Fruit fly (Drosophila melanogaster): ENCODE results near the gene SclB.

Gene SclB

DNA sequence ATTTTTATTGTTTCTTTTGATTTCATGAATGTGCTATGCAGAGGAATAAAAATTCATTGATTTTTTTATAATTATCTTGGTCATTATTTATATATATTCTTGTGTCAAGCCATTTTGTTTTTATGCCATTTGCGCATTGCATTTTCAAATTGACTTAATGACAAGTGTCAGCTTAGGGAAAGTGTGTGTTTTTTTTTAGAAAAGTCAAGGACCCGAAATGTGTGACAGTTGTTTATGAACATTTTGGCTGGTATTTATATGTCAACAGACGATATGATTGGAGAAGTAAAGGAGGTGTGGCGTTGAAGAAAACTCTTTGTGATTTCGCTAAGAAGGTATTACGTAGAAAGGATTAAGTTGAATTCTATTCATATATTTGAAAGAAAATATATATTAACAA, at the start of gene SclB, which contains the start of gene SclA:
Gene SclB (plus strand): TSS at position 301 of the 400 bp plus-strand sequence.
Gene SclA (plus strand): TSS at position 301 of the 400 bp plus-strand sequence.
- TF ChIP-seq Pif1B (GFP tag; optimal IDR thresholded peaks at IDR 0.05): no peak
- no peak for TF ChIP-seq CG14655 (GFP tag; optimal IDR thresholded peaks at IDR 0.05)
- no peak for TF ChIP-seq EcR (GFP tag; optimal IDR thresholded peaks at IDR 0.05)

DNA sequence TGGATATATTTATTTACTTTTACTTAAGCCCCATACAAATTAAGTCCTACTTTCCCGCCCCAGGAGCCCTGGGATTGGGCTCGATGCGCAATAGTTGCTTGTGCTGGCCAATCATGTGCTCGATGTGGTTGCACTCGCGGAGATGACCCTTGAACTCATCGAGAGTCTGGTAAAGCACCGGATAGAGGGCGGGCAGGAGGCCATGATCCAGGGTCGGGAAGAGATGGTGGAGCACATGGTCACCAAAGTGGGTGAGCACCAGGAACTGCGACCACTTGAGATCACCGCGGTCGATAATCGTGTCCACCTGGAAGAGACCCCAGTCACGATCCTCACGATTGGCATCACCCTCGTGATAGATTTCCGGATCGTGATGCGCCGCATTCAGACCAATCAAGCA, 48.9 kb upstream of the SclB start:
- no peak for TF ChIP-seq Ets98B (GFP tag; IDR thresholded peaks at IDR 0.05)
- TF ChIP-seq CG8159 (tag; optimal IDR thresholded peaks at IDR 0.05): no peak
- TF ChIP-seq fd96Ca (GFP tag; IDR thresholded peaks at IDR 0.05): no peak
- no peak for TF ChIP-seq Snoo (tag; optimal IDR thresholded peaks at IDR 0.05)

DNA sequence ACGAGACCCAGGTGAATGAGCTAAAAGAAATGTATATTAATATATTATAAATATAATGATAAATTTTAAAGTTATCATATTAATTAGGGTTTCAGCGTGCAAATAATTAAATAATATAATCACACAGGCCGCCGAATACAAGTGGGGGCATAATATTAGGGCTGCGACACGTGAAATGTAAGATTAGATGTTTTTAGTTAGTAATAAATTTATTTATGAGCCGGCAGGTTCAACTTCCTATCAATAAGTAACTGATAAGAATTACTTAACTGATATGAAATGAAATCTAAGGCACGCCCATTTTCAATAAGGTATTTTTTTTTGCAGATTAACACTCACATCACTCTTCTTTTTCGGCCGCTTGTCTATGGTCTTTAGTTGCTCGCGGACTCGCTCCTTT, 47.9 kb upstream of the SclB start:
- no peak for TF ChIP-seq CG15710 (tag; optimal IDR thresholded peaks at IDR 0.05)
- TF ChIP-seq CG12605 (GFP tag; IDR thresholded peaks at IDR 0.05): no peak
- TF ChIP-seq D1 (tag; optimal IDR thresholded peaks at IDR 0.05): no peak
- no peak for TF ChIP-seq CG8301 (tag; optimal IDR thresholded peaks at IDR 0.05)
- TF ChIP-seq gl (tag; optimal IDR thresholded peaks at IDR 0.05): no peak
- no peak for TF ChIP-seq CG10348 (GFP tag; IDR thresholded peaks at IDR 0.05)
- TF ChIP-seq Pif1A (GFP tag; optimal IDR thresholded peaks at IDR 0.05): no peak
- TF ChIP-seq CG4496 (GFP tag; IDR thresholded peaks at IDR 0.05): no peak
- no peak for TF ChIP-seq rn (GFP tag; IDR thresholded peaks at IDR 0.05)
- no peak for TF ChIP-seq CG8159 (tag; optimal IDR thresholded peaks at IDR 0.05)
- no peak for TF ChIP-seq CG17806 (tag; optimal IDR thresholded peaks at IDR 0.05)
- TF ChIP-seq Snoo (tag; optimal IDR thresholded peaks at IDR 0.05): no peak
- no peak for TF ChIP-seq Ets98B (GFP tag; IDR thresholded peaks at IDR 0.05)
- no peak for TF ChIP-seq CG13204 (GFP tag; optimal IDR thresholded peaks at IDR 0.05)

dm6 chr2L:16790671-16791270, 47.0 kb upstream of the SclB start, which contains the start of gene Cyt-b5-r:
Gene Cyt-b5-r (minus strand): TSS chr2L:16790721.
- TF ChIP-seq CG17806 (tag; optimal IDR thresholded peaks at IDR 0.05) (no peak), fd96Ca (GFP tag; IDR thresholded peaks at IDR 0.05) (no peak), CG4496 (GFP tag; IDR thresholded peaks at IDR 0.05) (no peak), Ets98B (GFP tag; IDR thresholded peaks at IDR 0.05) (no peak), CG12605 (GFP tag; IDR thresholded peaks at IDR 0.05) (no peak), EcR (GFP tag; optimal IDR thresholded peaks at IDR 0.05) (no peak), CG34367 (tag; optimal IDR thresholded peaks at IDR 0.05) (no peak), Pif1A (GFP tag; optimal IDR thresholded peaks at IDR 0.05) (no peak), CG14655 (GFP tag; optimal IDR thresholded peaks at IDR 0.05) (no peak), CG13204 (GFP tag; optimal IDR thresholded peaks at IDR 0.05) (no peak), gl (tag; optimal IDR thresholded peaks at IDR 0.05) (no peak), CG9948 (tag; optimal IDR thresholded peaks at IDR 0.05) (no peak), Snoo (tag; optimal IDR thresholded peaks at IDR 0.05) (no peak)

DNA sequence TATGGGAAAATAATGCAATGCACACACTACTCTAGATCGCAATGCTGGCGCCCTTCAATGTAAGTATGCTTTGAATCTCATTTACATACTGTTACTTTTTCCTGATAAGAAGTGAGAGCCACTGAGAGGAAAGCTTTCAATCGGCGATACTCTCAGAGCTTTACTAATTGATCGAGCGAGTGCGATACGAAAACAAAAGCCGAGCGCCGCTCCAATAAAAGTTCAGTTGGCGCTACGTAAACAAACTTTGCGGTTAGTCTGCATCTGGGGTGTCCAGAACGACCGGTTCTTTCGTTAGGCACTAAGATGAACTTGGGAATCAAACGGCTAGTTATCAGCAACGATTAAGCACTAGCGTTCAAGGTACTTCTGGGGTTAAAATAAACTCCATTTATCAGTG, 46.4 kb upstream of the SclB start, which contains the start of gene CG17928:
Gene CG17928 (plus strand): TSS at position 224 of the 400 bp plus-strand sequence.
- peak; percentile 63; the same call in 2 of the 3 replicates for TF ChIP-seq CG4496 (GFP tag; IDR thresholded peaks at IDR 0.05)
- TF ChIP-seq CG12605 (GFP tag; IDR thresholded peaks at IDR 0.05): no peak
- no peak for TF ChIP-seq Pif1B (GFP tag; optimal IDR thresholded peaks at IDR 0.05)
- no peak for TF ChIP-seq CG8159 (tag; optimal IDR thresholded peaks at IDR 0.05)

DNA sequence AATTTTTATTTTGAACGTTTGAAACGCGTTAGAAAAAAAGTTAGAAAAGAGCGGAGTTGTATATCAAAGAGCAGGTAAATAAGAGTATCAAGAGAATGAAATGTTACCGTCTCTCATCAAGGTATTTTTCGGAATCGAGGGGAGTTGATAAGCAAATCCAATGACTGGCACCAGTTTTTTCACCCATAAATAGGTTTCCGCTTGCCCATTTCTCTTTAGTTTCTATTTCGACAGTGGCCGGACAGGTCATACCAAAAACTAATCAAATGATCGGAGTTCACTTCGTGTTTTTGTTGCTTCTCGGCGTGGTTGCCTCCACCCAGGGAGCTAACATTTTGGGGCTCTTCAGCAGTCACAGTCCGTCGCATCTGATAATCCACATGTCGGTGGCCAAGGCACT, 43.8 kb upstream of the SclB start, which contains the start of gene Ugt37C2:
Gene Ugt37C2 (plus strand): TSS at position 242 of the 400 bp plus-strand sequence.
- TF ChIP-seq CG8159 (tag; optimal IDR thresholded peaks at IDR 0.05) (no peak), Snoo (tag; optimal IDR thresholded peaks at IDR 0.05) (no peak), CG12605 (GFP tag; IDR thresholded peaks at IDR 0.05) (no peak), Ets98B (GFP tag; IDR thresholded peaks at IDR 0.05) (no peak), CG10348 (GFP tag; IDR thresholded peaks at IDR 0.05) (no peak), CG32121 (GFP tag; IDR thresholded peaks at IDR 0.05) (no peak), CG17806 (tag; optimal IDR thresholded peaks at IDR 0.05) (no peak), Pif1B (GFP tag; optimal IDR thresholded peaks at IDR 0.05) (no peak), D1 (tag; optimal IDR thresholded peaks at IDR 0.05) (no peak), Pif1A (GFP tag; optimal IDR thresholded peaks at IDR 0.05) (no peak), gl (tag; optimal IDR thresholded peaks at IDR 0.05) (no peak), fd96Ca (GFP tag; IDR thresholded peaks at IDR 0.05) (no peak)

DNA sequence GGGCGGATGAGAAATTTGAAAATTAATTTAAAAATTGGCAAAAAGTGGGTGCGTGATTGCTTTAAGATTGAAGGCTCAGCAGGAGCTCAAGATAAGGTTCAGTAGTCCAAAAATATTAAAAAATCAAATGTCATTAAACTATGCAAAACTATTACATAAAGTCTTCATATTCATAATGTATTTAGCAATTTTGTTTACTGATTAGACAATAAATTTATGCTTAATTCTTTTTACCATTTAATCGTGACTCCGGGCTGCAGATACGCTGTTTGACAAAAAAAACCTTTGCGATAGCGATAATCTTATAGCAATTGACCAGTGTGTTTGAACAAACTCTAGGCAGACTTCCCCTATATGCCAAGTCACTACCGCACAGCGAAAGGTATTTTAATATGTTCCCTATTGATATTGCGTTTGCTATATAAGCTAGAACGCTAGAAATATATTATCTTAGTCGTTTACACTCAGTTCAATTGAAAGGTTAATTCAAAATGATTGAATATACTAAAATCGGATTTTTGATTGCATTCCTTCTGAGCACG, 41.6 kb upstream of the SclB start, which contains the start of gene Ugt37E1:
Gene Ugt37E1 (plus strand): TSS at position 492 of the 542 bp plus-strand sequence.
- TF ChIP-seq fd96Ca (GFP tag; IDR thresholded peaks at IDR 0.05) (no peak), CG4496 (GFP tag; IDR thresholded peaks at IDR 0.05) (no peak), D1 (tag; optimal IDR thresholded peaks at IDR 0.05) (no peak), CG15710 (tag; optimal IDR thresholded peaks at IDR 0.05) (no peak), CG8301 (tag; optimal IDR thresholded peaks at IDR 0.05) (no peak), CG17806 (tag; optimal IDR thresholded peaks at IDR 0.05) (no peak), CG9948 (tag; optimal IDR thresholded peaks at IDR 0.05) (no peak), CG10348 (GFP tag; IDR thresholded peaks at IDR 0.05) (no peak), rn (GFP tag; IDR thresholded peaks at IDR 0.05) (no peak), CG13204 (GFP tag; optimal IDR thresholded peaks at IDR 0.05) (no peak), Pif1B (GFP tag; optimal IDR thresholded peaks at IDR 0.05) (no peak), CG32121 (GFP tag; IDR thresholded peaks at IDR 0.05) (no peak), Ets98B (GFP tag; IDR thresholded peaks at IDR 0.05) (no peak), gl (tag; optimal IDR thresholded peaks at IDR 0.05) (no peak), CG14655 (GFP tag; optimal IDR thresholded peaks at IDR 0.05) (no peak), Snoo (tag; optimal IDR thresholded peaks at IDR 0.05) (no peak), EcR (GFP tag; optimal IDR thresholded peaks at IDR 0.05) (no peak), CG12605 (GFP tag; IDR thresholded peaks at IDR 0.05) (no peak)
